Worm (Caenorhabditis elegans) whole organism, young adult: ENCODE measurements around the gene R04F11.5.

ENCODE experiments used
- B0019.2 ChIP-seq: fragments of 200-800 bp; sonication (Bioruptor generic); conservative IDR thresholded peaks from 2 replicates; pipeline ENCODE4 v1.3.6; 2022; ENCODE audit warnings: missing genetic modification reagents, missing genetic modification characterization, missing compliant biosample characterization
- B0261.1 ChIP-seq: sonication (generic microtip); optimal IDR thresholded peaks from 2 replicates; lab custom pipeline; 2016; ENCODE audit warnings: mild to moderate bottlenecking, missing genetic modification characterization, moderate library complexity, missing compliant biosample characterization
- D2030.7 ChIP-seq: fragments of 200-800 bp; sonication (Bioruptor generic); IDR thresholded peaks from 2 replicates; pipeline ENCODE4 v1.3.6; 2022; ENCODE audit warnings: missing genetic modification reagents, missing genetic modification characterization, missing compliant biosample characterization
- F10E7.11 ChIP-seq: sonication (generic microtip); optimal IDR thresholded peaks from 2 replicates; lab custom pipeline; 2017; ENCODE audit warnings: mild to moderate bottlenecking, missing genetic modification characterization, moderate library complexity, missing compliant biosample characterization
- F23B12.7 ChIP-seq: sonication (generic microtip); optimal IDR thresholded peaks from 2 replicates; lab custom pipeline; 2017; ENCODE audit warnings: missing genetic modification characterization, mild to moderate bottlenecking, missing compliant biosample characterization, antibody characterized with exemption, moderate library complexity; ENCODE audit not compliant: insufficient read depth
- F33H1.4 ChIP-seq: fragments of 200-800 bp; sonication (Bioruptor generic); IDR thresholded peaks from 2 replicates; pipeline ENCODE4 v1.3.6; 2022; ENCODE audit warnings: missing genetic modification reagents, missing genetic modification characterization, missing compliant biosample characterization
- F55B11.4 ChIP-seq: sonication (generic microtip); optimal IDR thresholded peaks from 2 replicates; lab custom pipeline; 2016; ENCODE audit warnings: missing compliant biosample characterization, missing genetic modification characterization, borderline replicate concordance; ENCODE audit not compliant: insufficient read depth
- F57A8.1 ChIP-seq: fragments of 200-800 bp; sonication (Bioruptor generic); optimal IDR thresholded peaks from 2 replicates; lab custom pipeline; 2018; ENCODE audit warnings: mild to moderate bottlenecking, missing genetic modification characterization, moderate library complexity, missing compliant biosample characterization
- F57C9.4 ChIP-seq: sonication (generic microtip); optimal IDR thresholded peaks from 2 replicates; lab custom pipeline; 2017; ENCODE audit warnings: mild to moderate bottlenecking, missing genetic modification characterization, missing compliant biosample characterization
- K11D2.4 ChIP-seq: fragments of 200-800 bp; sonication (Bioruptor generic); IDR thresholded peaks from 2 replicates; pipeline ENCODE4 v1.3.6; 2022; ENCODE audit warnings: missing genetic modification reagents, missing genetic modification characterization, missing compliant biosample characterization
- T07F8.4 ChIP-seq: sonication (generic microtip); optimal IDR thresholded peaks from 2 replicates; lab custom pipeline; 2016; ENCODE audit warnings: mild to moderate bottlenecking, missing genetic modification characterization, moderate library complexity, missing compliant biosample characterization
- T26A5.8 ChIP-seq: sonication (generic microtip); optimal IDR thresholded peaks from 2 replicates; lab custom pipeline; 2016; ENCODE audit warnings: missing genetic modification characterization, missing compliant biosample characterization
- Y53G8AR.9 ChIP-seq: fragments of 200-800 bp; sonication (Bioruptor generic); conservative IDR thresholded peaks from 2 replicates; pipeline ENCODE4 v1.3.6; 2022; ENCODE audit warnings: missing genetic modification reagents, missing genetic modification characterization, missing compliant biosample characterization
- Y56A3A.18 ChIP-seq: fragments of 200-800 bp; sonication (Bioruptor generic); IDR thresholded peaks from 2 replicates; pipeline ENCODE4 v1.3.6; 2022; ENCODE audit warnings: missing genetic modification reagents, missing genetic modification characterization, missing compliant biosample characterization
- Y67H2A.10 ChIP-seq: fragments of 200-800 bp; sonication (Bioruptor generic); conservative IDR thresholded peaks from 2 replicates; pipeline ENCODE4 v1.3.6; 2022; ENCODE audit warnings: missing genetic modification reagents, missing genetic modification characterization, missing compliant biosample characterization
- Y79H2A.3 ChIP-seq: fragments of 200-800 bp; sonication (Bioruptor generic); conservative IDR thresholded peaks from 2 replicates; pipeline ENCODE4 v1.3.6; 2022; ENCODE audit warnings: missing genetic modification reagents, missing genetic modification characterization, missing compliant biosample characterization
- Y95B8A.8 ChIP-seq: fragments of 200-800 bp; sonication (Bioruptor generic); IDR thresholded peaks from 2 replicates; pipeline ENCODE4 v1.3.6; 2022; ENCODE audit warnings: missing genetic modification reagents, missing genetic modification characterization, missing compliant biosample characterization
- ama-1 ChIP-seq, 3 experiments: fragments of 150-350 bp in 1 of 3; sonication (generic microtip) in 2 of 3; optimal IDR thresholded peaks; 2 replicates each; lab custom pipeline; 2014 to 2018; ENCODE audit warnings: missing biosample characterization in 2 of 3, missing genetic modification characterization in 2 of 3, missing genetic modification reagents in 2 of 3
- athp-1 ChIP-seq: sonication (generic microtip); optimal IDR thresholded peaks from 2 replicates; lab custom pipeline; 2017; ENCODE audit warnings: mild to moderate bottlenecking, missing genetic modification characterization, missing compliant biosample characterization
- attf-5 ChIP-seq: fragments of 200-800 bp; sonication (Bioruptor generic); optimal IDR thresholded peaks from 2 replicates; lab custom pipeline; 2018; ENCODE audit warnings: mild to moderate bottlenecking, missing genetic modification characterization, missing compliant biosample characterization
- attf-6 ChIP-seq: fragments of 200-800 bp; sonication (Bioruptor generic); IDR thresholded peaks from 2 replicates; pipeline ENCODE4 v1.3.6; 2022; ENCODE audit warnings: missing genetic modification reagents, missing genetic modification characterization, missing compliant biosample characterization
- ccch-3 ChIP-seq: fragments of 200-800 bp; sonication (Bioruptor generic); optimal IDR thresholded peaks from 2 replicates; lab custom pipeline; 2018; ENCODE audit warnings: mild to moderate bottlenecking, missing genetic modification characterization, missing compliant biosample characterization
- cebp-2 ChIP-seq: fragments of 200-800 bp; sonication (Bioruptor generic); IDR thresholded peaks from 2 replicates; pipeline ENCODE4 v1.3.6; 2022; ENCODE audit warnings: missing genetic modification characterization, missing compliant biosample characterization
- ceh-91 ChIP-seq: fragments of 200-800 bp; sonication (Bioruptor generic); IDR thresholded peaks from 2 replicates; pipeline ENCODE4 v1.3.6; 2022; ENCODE audit warnings: missing genetic modification reagents, missing genetic modification characterization, missing compliant biosample characterization
- dpl-1 ChIP-seq: fragments of 150-350 bp; optimal IDR thresholded peaks from 2 replicates; lab custom pipeline; 2014; ENCODE audit warnings: missing biosample characterization, missing genetic modification reagents, missing genetic modification characterization
- efl-1 ChIP-seq: fragments of 150-350 bp; optimal IDR thresholded peaks from 2 replicates; lab custom pipeline; 2014; ENCODE audit warnings: missing biosample characterization, missing genetic modification reagents, missing genetic modification characterization
- egl-18 ChIP-seq: fragments of 200-800 bp; sonication (Bioruptor generic); IDR thresholded peaks from 2 replicates; pipeline ENCODE4 v1.3.6; 2022; ENCODE audit warnings: missing genetic modification reagents, missing genetic modification characterization, missing compliant biosample characterization
- ekl-4 ChIP-seq: fragments of 200-800 bp; sonication (Bioruptor generic); IDR thresholded peaks from 2 replicates; pipeline ENCODE4 v1.3.6; 2022; ENCODE audit warnings: missing genetic modification reagents, missing genetic modification characterization, missing compliant biosample characterization
- fkh-3 ChIP-seq: sonication (generic microtip); optimal IDR thresholded peaks from 2 replicates; lab custom pipeline; 2016; ENCODE audit warnings: mild to moderate bottlenecking, missing genetic modification characterization, missing compliant biosample characterization
- gei-17 ChIP-seq: fragments of 200-800 bp; sonication (Bioruptor generic); optimal IDR thresholded peaks from 2 replicates; lab custom pipeline; 2018; ENCODE audit warnings: mild to moderate bottlenecking, missing genetic modification characterization, missing compliant biosample characterization
- him-1 ChIP-seq: sonication (generic microtip); optimal IDR thresholded peaks from 2 replicates; lab custom pipeline; 2016; ENCODE audit warnings: missing genotype, missing genetic modification reagents, missing genetic modification characterization, missing compliant biosample characterization
- hlh-26 ChIP-seq: fragments of 200-800 bp; sonication (Bioruptor generic); conservative IDR thresholded peaks from 2 replicates; pipeline ENCODE4 v1.3.6; 2022; ENCODE audit warnings: missing genetic modification reagents, missing genetic modification characterization, missing compliant biosample characterization
- lin-35 ChIP-seq, 3 experiments: fragments of 150-350 bp in 2 of 3; sonication (generic microtip) in 1 of 3; optimal IDR thresholded peaks; 2 replicates each; lab custom pipeline; 2014 to 2018; ENCODE audit warnings: missing biosample characterization in 3 of 3, missing genetic modification characterization in 3 of 3, missing genetic modification reagents in 3 of 3
- lsl-1 ChIP-seq: fragments of 200-800 bp; sonication (Bioruptor generic); optimal IDR thresholded peaks from 2 replicates; lab custom pipeline; 2018; ENCODE audit warnings: mild to moderate bottlenecking, missing genetic modification characterization, moderate library complexity, missing compliant biosample characterization
- madf-10 ChIP-seq: sonication (generic microtip); optimal IDR thresholded peaks from 2 replicates; lab custom pipeline; 2016; ENCODE audit warnings: mild to moderate bottlenecking, missing genetic modification characterization, missing compliant biosample characterization
- madf-3 ChIP-seq: fragments of 200-800 bp; sonication (Bioruptor generic); IDR thresholded peaks from 2 replicates; pipeline ENCODE4 v1.3.6; 2022; ENCODE audit warnings: missing genetic modification reagents, missing genetic modification characterization, missing compliant biosample characterization
- mcd-1 ChIP-seq: fragments of 200-800 bp; sonication (Bioruptor generic); IDR thresholded peaks from 2 replicates; pipeline ENCODE4 v1.3.6; 2022; ENCODE audit warnings: missing genetic modification reagents, missing genetic modification characterization, missing compliant biosample characterization
- mxl-1 ChIP-seq: sonication (generic microtip); optimal IDR thresholded peaks from 2 replicates; lab custom pipeline; 2016; ENCODE audit warnings: missing genetic modification characterization, missing compliant biosample characterization
- nhr-90 ChIP-seq: sonication (generic microtip); optimal IDR thresholded peaks from 2 replicates; lab custom pipeline; 2016; ENCODE audit warnings: missing genotype, mild to moderate bottlenecking, missing genetic modification characterization, missing compliant biosample characterization
- pbrm-1 ChIP-seq: fragments of 200-800 bp; sonication (Bioruptor generic); IDR thresholded peaks from 2 replicates; pipeline ENCODE4 v1.3.6; 2022; ENCODE audit warnings: missing genetic modification reagents, missing genetic modification characterization, missing compliant biosample characterization
- rcor-1 ChIP-seq: fragments of 200-800 bp; sonication (Bioruptor generic); IDR thresholded peaks from 2 replicates; pipeline ENCODE4 v1.3.6; 2022; ENCODE audit warnings: missing genetic modification reagents, missing genetic modification characterization, missing compliant biosample characterization
- sdz-38 ChIP-seq: sonication (generic microtip); optimal IDR thresholded peaks from 2 replicates; lab custom pipeline; 2016; ENCODE audit warnings: missing genotype, missing genetic modification characterization, missing compliant biosample characterization
- sptf-2 ChIP-seq: fragments of 200-800 bp; sonication (Bioruptor generic); optimal IDR thresholded peaks from 2 replicates; lab custom pipeline; 2018; ENCODE audit warnings: mild to moderate bottlenecking, missing genetic modification characterization, missing compliant biosample characterization
- tbp1 ChIP-seq: fragments of 200-800 bp; sonication (Bioruptor generic); optimal IDR thresholded peaks from 2 replicates; lab custom pipeline; 2018; ENCODE audit warnings: mild to moderate bottlenecking, missing genetic modification characterization, missing compliant biosample characterization
- unc-62 ChIP-seq: fragments of 150-350 bp; optimal IDR thresholded peaks from 2 replicates; lab custom pipeline; 2014; ENCODE audit warnings: missing biosample characterization, missing genetic modification reagents, missing genetic modification characterization
- xnd-1 ChIP-seq: sonication (generic microtip); optimal IDR thresholded peaks from 2 replicates; lab custom pipeline; 2016; ENCODE audit warnings: missing genotype, missing genetic modification reagents, missing genetic modification characterization, missing compliant biosample characterization
- ztf-26 ChIP-seq: sonication (generic microtip); optimal IDR thresholded peaks from 2 replicates; lab custom pipeline; 2017; ENCODE audit warnings: missing genetic modification characterization, missing compliant biosample characterization
- ztf-6 ChIP-seq: fragments of 200-800 bp; sonication (Bioruptor generic); IDR thresholded peaks from 2 replicates; pipeline ENCODE4 v1.3.6; 2022; ENCODE audit warnings: missing genetic modification reagents, missing genetic modification characterization, missing compliant biosample characterization

Gene R04F11.5

DNA sequence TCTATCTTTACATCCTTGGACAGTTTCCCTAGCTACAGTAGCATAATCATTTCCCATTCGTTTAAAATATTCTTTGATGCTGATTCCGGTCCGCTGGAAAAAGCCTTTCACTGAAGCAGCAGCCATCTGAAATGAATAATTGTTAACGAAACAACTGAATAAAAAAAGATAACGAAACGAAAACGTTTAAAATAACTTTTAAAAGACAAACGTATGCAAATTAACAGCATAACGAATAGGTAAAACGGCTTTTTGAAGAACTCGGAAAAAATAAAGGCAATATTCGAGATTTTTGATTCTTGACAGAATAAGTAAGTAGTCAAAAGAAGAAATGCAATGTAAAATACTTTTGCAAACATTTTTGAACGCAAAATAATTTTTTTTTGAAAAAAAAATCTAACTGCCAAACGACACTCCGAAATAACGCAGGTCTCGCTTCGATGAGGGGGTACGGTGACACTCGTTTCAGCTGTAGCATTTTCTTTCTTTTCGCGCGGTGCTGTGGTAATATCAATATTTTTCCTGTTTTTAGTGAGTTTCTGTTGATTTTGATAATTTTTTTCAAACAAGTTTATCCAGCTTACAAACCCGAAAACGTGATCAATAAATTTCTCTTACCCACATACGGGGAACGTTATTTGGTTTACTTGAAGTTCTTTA, at the start of gene R04F11.5, which contains the start of gene R04F11.2 (continued):
- TF ChIP-seq lsl-1 (GFP tag; lab: Kevin White, UChicago) (peak; percentile 95), F55B11.4 (tag; lab: Kevin White, UChicago) (no peak), dpl-1 (peak; percentile 72), athp-1 (tag; lab: Kevin White, UChicago) (no peak), Y79H2A.3 (GFP tag; lab: Robert Waterston, UW) (no peak), F57C9.4 (tag; lab: Kevin White, UChicago) (no peak), ekl-4 (GFP tag; lab: Robert Waterston, UW) (no peak), madf-10 (tag; lab: Kevin White, UChicago) (no peak), F33H1.4 (peak; percentile 94), Y56A3A.18 (GFP tag; lab: Robert Waterston, UW) (no peak), gei-17 (GFP tag; lab: Kevin White, UChicago) (no peak), pbrm-1 (GFP tag; lab: Robert Waterston, UW) (peak; percentile 47; the same call in 1 of the 2 replicates), fkh-3 (tag; lab: Kevin White, UChicago) (no peak), nhr-90 (tag; lab: Kevin White, UChicago) (no peak), B0019.2 (GFP tag; lab: Robert Waterston, UW) (no peak), attf-6 (GFP tag; lab: Robert Waterston, UW) (no peak), unc-62 (no peak), lin-35 (GFP tag; optimal IDR thresholded peaks at IDR 0.05; lab: Kevin White, UChicago) (peak; percentile 10 to 81 (median 15)), F23B12.7 (tag; lab: Kevin White, UChicago) (peak; percentile 66), rcor-1 (GFP tag; lab: Robert Waterston, UW) (peak; percentile 20; the same call in 1 of the 2 replicates), Y53G8AR.9 (GFP tag; lab: Robert Waterston, UW) (peak; percentile 46; the same call in 1 of the 2 replicates), sdz-38 (tag; lab: Kevin White, UChicago) (no peak), tbp1 (GFP tag; lab: Kevin White, UChicago) (peak; percentile 60), ccch-3 (GFP tag; lab: Kevin White, UChicago) (no peak), ztf-6 (GFP tag; lab: Robert Waterston, UW) (no peak), madf-3 (GFP tag; lab: Robert Waterston, UW) (0 out of 2 replicates have a peak, but pooled peaks have one; percentile 60), him-1 (tag; lab: Kevin White, UChicago) (no peak), hlh-26 (GFP tag; lab: Robert Waterston, UW) (no peak), Y67H2A.10 (GFP tag; lab: Robert Waterston, UW) (no peak), egl-18 (no peak), F57A8.1 (GFP tag; lab: Kevin White, UChicago) (no peak), T07F8.4 (no peak), F10E7.11 (no peak), mcd-1 (GFP tag; lab: Robert Waterston, UW) (peak; percentile 64), ztf-26 (tag; lab: Kevin White, UChicago) (no peak), K11D2.4 (GFP tag; lab: Robert Waterston, UW) (no peak), cebp-2 (GFP tag; lab: Robert Waterston, UW) (no peak), efl-1 (peak; percentile 82), mxl-1 (tag; lab: Kevin White, UChicago) (no peak), Y95B8A.8 (GFP tag; lab: Robert Waterston, UW) (peak; percentile 79), ama-1 (optimal IDR thresholded peaks at IDR 0.05; lab: Kevin White, UChicago) (no peak), ama-1 (GFP tag; optimal IDR thresholded peaks at IDR 0.05; lab: Kevin White, UChicago) (no peak), D2030.7 (peak; percentile 58), sptf-2 (GFP tag; lab: Kevin White, UChicago) (no peak), B0261.1 (no peak), T26A5.8 (tag; lab: Kevin White, UChicago) (no peak), ceh-91 (peak; percentile 81), xnd-1 (tag; lab: Kevin White, UChicago) (peak; percentile 40), attf-5 (GFP tag; lab: Kevin White, UChicago) (peak; percentile 88)
